Fruit fly (Drosophila melanogaster) S2 (cell line): ENCODE data around the gene CG13685.

ENCODE experiments used
- CG8478 ChIP-seq: fragments of >200 bp; optimal IDR thresholded peaks from 2 replicates; lab custom pipeline; 2018
- CTCF ChIP-seq, 2 experiments: fragments of >200 bp; optimal IDR thresholded peaks; 2 replicates each; lab custom pipeline; 2018

- TF ChIP-seq CTCF (optimal IDR thresholded peaks at IDR 0.05; lab: Kevin White, UChicago): no peak
- TF ChIP-seq CG8478: no peak
These were observed 40.8 kb downstream of the CG13685 start for dm6 chr3L:7787788-7788406.
